Worm (Caenorhabditis elegans): ENCODE results near the gene F10C1.23.

- TF ChIP-seq zag-1 (tag; optimal IDR thresholded peaks at IDR 0.05) (no peak), ama-1 (optimal IDR thresholded peaks at IDR 0.05) (no peak), elt-1 (tag; optimal IDR thresholded peaks at IDR 0.05) (no peak), mml-1 (tag; optimal IDR thresholded peaks at IDR 0.05) (no peak), ZK546.5 (tag; optimal IDR thresholded peaks at IDR 0.05) (no peak), ceh-9 (tag; optimal IDR thresholded peaks at IDR 0.05) (no peak), fkh-2 (tag; optimal IDR thresholded peaks at IDR 0.05) (no peak), nhr-25 (tag; optimal IDR thresholded peaks at IDR 0.05) (no peak), lin-15B (tag; optimal IDR thresholded peaks at IDR 0.05) (no peak), pqm-1 (tag; optimal IDR thresholded peaks at IDR 0.05) (no peak), aly-2 (tag; optimal IDR thresholded peaks at IDR 0.05) (no peak), elt-2 (tag; optimal IDR thresholded peaks at IDR 0.05) (peak; percentile 73), pha-4 (tag; optimal IDR thresholded peaks at IDR 0.05) (no peak), unc-62 (GFP tag; optimal IDR thresholded peaks at IDR 0.05) (no peak)
Observed at ce11 chrII:5742767-5743166, 15.1 kb upstream of the F10C1.23 start.

Data from whole organism, L3 larva.